Worm (Caenorhabditis elegans): Measurements from ENCODE around the gene Y39E4B.6.

DNA sequence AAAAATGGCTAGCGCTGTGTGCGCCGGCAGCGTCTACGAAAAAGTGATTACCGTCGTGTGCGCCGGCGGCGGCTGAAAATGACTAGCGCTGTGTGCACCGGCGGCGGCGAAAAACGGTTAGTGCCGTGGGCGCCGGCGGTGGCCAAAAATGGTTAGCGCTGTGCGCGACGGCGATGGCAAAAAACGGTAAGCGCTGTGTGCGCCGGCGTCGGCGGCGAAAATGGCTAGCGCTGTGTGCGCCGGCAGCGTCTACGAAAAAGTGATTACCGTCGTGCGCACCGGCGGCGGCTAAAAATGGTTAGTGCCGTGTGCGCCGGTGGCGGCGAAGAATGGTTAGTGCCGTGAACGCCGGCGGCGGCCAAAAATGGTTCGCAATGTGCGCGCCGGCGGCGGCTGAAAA lies 21.8 kb downstream of the Y39E4B.6 start:
- TF ChIP-seq skn-1 (tag; optimal IDR thresholded peaks at IDR 0.05) (no peak), aly-2 (tag; optimal IDR thresholded peaks at IDR 0.05) (no peak)

Measured in whole organism, L1 larva.